Fruit fly (Drosophila melanogaster) whole organism, embryonic: Measurements from ENCODE around the gene spo.
A peak's percentile ranks its signal among the peaks of the same experiment; 100 is the strongest.

Source experiments
- Atf-2 ChIP-seq: fragments of 200-800 bp; sonication (Bioruptor generic); optimal IDR thresholded peaks from 2 replicates; lab custom pipeline; 2016; ENCODE audit warnings: missing biosample characterization, missing genetic modification characterization
- B-H2 ChIP-seq: fragments of 200-800 bp; sonication (Bioruptor generic); optimal IDR thresholded peaks from 2 replicates; lab custom pipeline; 2018; ENCODE audit warnings: missing biosample characterization, mild to moderate bottlenecking, missing genetic modification characterization
- Blimp-1 ChIP-seq: fragments of 200-800 bp; sonication (Bioruptor generic); optimal IDR thresholded peaks from 3 replicates; lab custom pipeline; 2018; ENCODE audit warnings: missing biosample characterization, missing genetic modification characterization, mild to moderate bottlenecking, moderate library complexity, missing genetic modification reagents
- CG10543 ChIP-seq: fragments of 200-800 bp; sonication (Bioruptor generic); optimal IDR thresholded peaks from 3 replicates; lab custom pipeline; 2017; ENCODE audit warnings: missing biosample characterization, mild to moderate bottlenecking, missing genetic modification characterization, moderate library complexity
- CG10654 ChIP-seq: fragments of 200-800 bp; sonication (Bioruptor generic); optimal IDR thresholded peaks from 2 replicates; lab custom pipeline; 2016; ENCODE audit warnings: missing biosample characterization, missing genetic modification characterization
- CG12236 ChIP-seq: fragments of 200-800 bp; sonication (Bioruptor generic); optimal IDR thresholded peaks from 2 replicates; lab custom pipeline; 2016; ENCODE audit warnings: missing biosample characterization, missing genetic modification characterization
- CG12744 ChIP-seq: fragments of 200-800 bp; sonication (Bioruptor generic); optimal IDR thresholded peaks from 2 replicates; lab custom pipeline; 2016; ENCODE audit warnings: missing biosample characterization, missing genetic modification characterization
- CG13775 ChIP-seq: fragments of 200-800 bp; sonication (Bioruptor generic); optimal IDR thresholded peaks from 3 replicates; lab custom pipeline; 2017; ENCODE audit warnings: missing biosample characterization, mild to moderate bottlenecking, missing genetic modification characterization
- CG13894 ChIP-seq: fragments of 200-800 bp; sonication (Bioruptor generic); optimal IDR thresholded peaks from 3 replicates; lab custom pipeline; 2018; ENCODE audit warnings: missing biosample characterization, mild to moderate bottlenecking, missing genetic modification characterization, moderate library complexity
- CG14710 ChIP-seq: fragments of 200-800 bp; sonication (Bioruptor generic); optimal IDR thresholded peaks from 3 replicates; lab custom pipeline; 2019; ENCODE audit warnings: missing biosample characterization, mild to moderate bottlenecking, missing genetic modification characterization, moderate library complexity
- CG17359 ChIP-seq: fragments of 200-800 bp; sonication (Bioruptor generic); optimal IDR thresholded peaks from 3 replicates; lab custom pipeline; 2018; ENCODE audit warnings: missing biosample characterization, mild to moderate bottlenecking, missing genetic modification characterization, moderate library complexity
- CG17912 ChIP-seq: fragments of 200-800 bp; sonication (Bioruptor generic); optimal IDR thresholded peaks from 2 replicates; lab custom pipeline; 2018; ENCODE audit warnings: missing biosample characterization, mild to moderate bottlenecking, missing genetic modification characterization
- CG18476 ChIP-seq: fragments of 200-800 bp; sonication (Bioruptor generic); optimal IDR thresholded peaks from 2 replicates; lab custom pipeline; 2016; ENCODE audit warnings: missing biosample characterization, mild to moderate bottlenecking, missing genetic modification characterization
- CG2889 ChIP-seq: fragments of 200-800 bp; sonication (Bioruptor generic); IDR thresholded peaks from 3 replicates; pipeline ENCODE4 v1.3.6; 2022; ENCODE audit warnings: missing biosample characterization, missing genetic modification characterization
- CG6175 ChIP-seq: fragments of 200-800 bp; sonication (Bioruptor generic); IDR thresholded peaks from 3 replicates; pipeline ENCODE4 v1.3.6; 2022; ENCODE audit warnings: missing biosample characterization, missing genetic modification characterization
- CG6683 ChIP-seq: fragments of 200-800 bp; sonication (Bioruptor generic); optimal IDR thresholded peaks from 2 replicates; lab custom pipeline; 2017; ENCODE audit warnings: missing biosample characterization, mild to moderate bottlenecking, missing genetic modification characterization, missing genetic modification reagents
- CG7839 ChIP-seq: fragments of 200-800 bp; sonication (Bioruptor generic); optimal IDR thresholded peaks from 3 replicates; lab custom pipeline; 2018; ENCODE audit warnings: missing biosample characterization, mild to moderate bottlenecking, missing genetic modification characterization, moderate library complexity
- CG7963 ChIP-seq: fragments of 200-800 bp; sonication (Bioruptor generic); IDR thresholded peaks from 3 replicates; pipeline ENCODE4 v1.3.6; 2022; ENCODE audit warnings: missing biosample characterization, missing genetic modification characterization; ENCODE audit not compliant: partially characterized antibody
- CG8281 ChIP-seq: fragments of 200-800 bp; sonication (Bioruptor generic); optimal IDR thresholded peaks from 2 replicates; lab custom pipeline; 2018; ENCODE audit warnings: missing biosample characterization, mild to moderate bottlenecking, missing genetic modification characterization, moderate library complexity
- CG8944 ChIP-seq: fragments of 200-800 bp; sonication (Bioruptor generic); optimal IDR thresholded peaks from 3 replicates; lab custom pipeline; 2016; ENCODE audit warnings: missing biosample characterization, missing genetic modification characterization
- CG9932 ChIP-seq: fragments of 200-800 bp; sonication (Bioruptor generic); IDR thresholded peaks from 2 replicates; pipeline ENCODE4 v1.3.6; 2022; ENCODE audit warnings: missing biosample characterization, missing genetic modification characterization
- D ChIP-seq, 2 experiments: fragments of 200-800 bp in 1 of 2; fragments of >200 bp in 1 of 2; sonication (Bioruptor generic) in 1 of 2; optimal IDR thresholded peaks; 2 replicates in 1 of 2; 3 replicates in 1 of 2; lab custom pipeline; 2017; ENCODE audit warnings: mild to moderate bottlenecking in 1 of 2, missing biosample characterization in 1 of 2, missing genetic modification characterization in 1 of 2, missing genetic modification reagents in 1 of 2
- Doc3 ChIP-seq: fragments of 200-800 bp; sonication (Bioruptor generic); IDR thresholded peaks from 3 replicates; pipeline ENCODE4 v1.3.6; 2022; ENCODE audit warnings: missing biosample characterization, missing genetic modification characterization; ENCODE audit not compliant: partially characterized antibody
- Drgx ChIP-seq: fragments of 200-800 bp; sonication (Bioruptor generic); IDR thresholded peaks from 2 replicates; pipeline ENCODE4 v1.3.6; 2022; ENCODE audit warnings: missing biosample characterization, missing genetic modification characterization
- Eip74EF ChIP-seq, 2 experiments: fragments of 200-800 bp in 1 of 2; fragments of >200 bp in 1 of 2; sonication (Bioruptor generic) in 1 of 2; optimal IDR thresholded peaks; 2 replicates each; lab custom pipeline; 2017 to 2019; ENCODE audit warnings: missing biosample characterization in 2 of 2, missing genetic modification characterization in 2 of 2, mild to moderate bottlenecking in 1 of 2, moderate library complexity in 1 of 2
- H2.0 ChIP-seq: fragments of 200-800 bp; sonication (Bioruptor generic); IDR thresholded peaks from 2 replicates; pipeline ENCODE4 v1.3.6; 2022; ENCODE audit warnings: missing biosample characterization, missing genetic modification characterization
- Hr78 ChIP-seq, 2 experiments: fragments of 200-800 bp in 1 of 2; fragments of >200 bp in 1 of 2; sonication (Bioruptor generic) in 1 of 2; optimal IDR thresholded peaks; 2 replicates each; lab custom pipeline; 2017 to 2019; ENCODE audit warnings: missing biosample characterization in 2 of 2, missing genetic modification characterization in 2 of 2, mild to moderate bottlenecking in 1 of 2, moderate library complexity in 1 of 2
- Lim3 ChIP-seq: fragments of 200-800 bp; sonication (Bioruptor generic); IDR thresholded peaks from 2 replicates; pipeline ENCODE4 v1.3.6; 2022; ENCODE audit warnings: missing biosample characterization, missing genetic modification characterization
- Max ChIP-seq: fragments of 200-800 bp; sonication (Bioruptor generic); optimal IDR thresholded peaks from 2 replicates; lab custom pipeline; 2016; ENCODE audit warnings: missing biosample characterization, mild to moderate bottlenecking, missing genetic modification characterization
- Nf-YA ChIP-seq: fragments of 200-800 bp; sonication (Bioruptor generic); IDR thresholded peaks from 2 replicates; pipeline ENCODE4 v1.3.6; 2022; ENCODE audit warnings: missing biosample characterization, missing genetic modification characterization
- Pdp1 ChIP-seq, 2 experiments: fragments of 200-800 bp; sonication (Bioruptor generic); optimal IDR thresholded peaks; 3 replicates each; lab custom pipeline; 2016; ENCODE audit warnings: missing biosample characterization in 2 of 2, missing genetic modification characterization in 2 of 2, mild to moderate bottlenecking in 1 of 2, moderate library complexity in 1 of 2
- ara ChIP-seq: fragments of 200-800 bp; sonication (Bioruptor generic); IDR thresholded peaks from 2 replicates; pipeline ENCODE4 v1.3.6; 2022; ENCODE audit warnings: missing biosample characterization, missing genetic modification characterization
- bcd ChIP-seq: fragments of 200-800 bp; sonication (Bioruptor generic); optimal IDR thresholded peaks from 2 replicates; lab custom pipeline; 2017; ENCODE audit warnings: missing biosample characterization, mild to moderate bottlenecking, missing genetic modification characterization
- cad ChIP-seq: fragments of >200 bp; optimal IDR thresholded peaks from 2 replicates; lab custom pipeline; 2017; ENCODE audit warnings: missing biosample characterization, missing genetic modification characterization
- cato ChIP-seq: fragments of 200-800 bp; sonication (Bioruptor generic); optimal IDR thresholded peaks from 2 replicates; lab custom pipeline; 2016; ENCODE audit warnings: missing biosample characterization, missing genetic modification characterization, borderline replicate concordance
- danr ChIP-seq: fragments of 200-800 bp; sonication (Bioruptor generic); IDR thresholded peaks from 2 replicates; pipeline ENCODE4 v1.3.6; 2022; ENCODE audit warnings: missing biosample characterization, missing genetic modification characterization
- emc ChIP-seq: fragments of 200-800 bp; sonication (Bioruptor generic); optimal IDR thresholded peaks from 2 replicates; lab custom pipeline; 2016; ENCODE audit warnings: missing biosample characterization, missing genetic modification characterization
- ewg ChIP-seq: fragments of 200-800 bp; sonication (Bioruptor generic); optimal IDR thresholded peaks from 3 replicates; lab custom pipeline; 2017; ENCODE audit warnings: mild to moderate bottlenecking, missing biosample characterization, missing genetic modification reagents, missing genetic modification characterization
- grau ChIP-seq: fragments of 200-800 bp; optimal IDR thresholded peaks from 3 replicates; lab custom pipeline; 2019; ENCODE audit warnings: missing biosample characterization, mild to moderate bottlenecking, missing genetic modification characterization, moderate library complexity
- grn ChIP-seq: fragments of 200-800 bp; sonication (Bioruptor generic); optimal IDR thresholded peaks from 3 replicates; lab custom pipeline; 2017; ENCODE audit warnings: missing biosample characterization, missing genetic modification characterization
- gro ChIP-seq: fragments of 200-800 bp; sonication (Bioruptor generic); optimal IDR thresholded peaks from 2 replicates; lab custom pipeline; 2016; ENCODE audit warnings: missing biosample characterization, missing genetic modification characterization
- h ChIP-seq: fragments of >200 bp; optimal IDR thresholded peaks from 2 replicates; lab custom pipeline; 2017
- maf-S ChIP-seq: fragments of 200-800 bp; sonication (Bioruptor generic); optimal IDR thresholded peaks from 2 replicates; lab custom pipeline; 2016; ENCODE audit warnings: missing biosample characterization, missing genetic modification characterization
- mirr ChIP-seq: fragments of 200-800 bp; sonication (Bioruptor generic); optimal IDR thresholded peaks from 3 replicates; lab custom pipeline; 2018; ENCODE audit warnings: missing biosample characterization, mild to moderate bottlenecking, missing genetic modification characterization
- pita ChIP-seq: fragments of 200-800 bp; sonication (Bioruptor generic); optimal IDR thresholded peaks from 2 replicates; lab custom pipeline; 2017; ENCODE audit warnings: missing biosample characterization, mild to moderate bottlenecking, missing genetic modification characterization
- prd ChIP-seq, 3 experiments: fragments of >200 bp in 2 of 3; fragments of 200-800 bp in 1 of 3; sonication (Bioruptor generic) in 1 of 3; optimal IDR thresholded peaks in 2 of 3; IDR thresholded peaks in 1 of 3; 2 replicates in 2 of 3; 3 replicates in 1 of 3; pipeline versions ENCODE4 v1.3.6 to Lab custom; 2017 to 2022; ENCODE audit warnings: missing biosample characterization in 1 of 3, missing genetic modification characterization in 1 of 3
- psq ChIP-seq: fragments of 200-800 bp; sonication (Bioruptor generic); optimal IDR thresholded peaks from 2 replicates; lab custom pipeline; 2017; ENCODE audit warnings: missing biosample characterization, missing genetic modification characterization
- sens ChIP-seq: fragments of 200-800 bp; sonication (Bioruptor generic); peaks from one replicate; lab custom pipeline; 2016; ENCODE audit warnings: missing biosample characterization, missing genetic modification characterization
- slbo ChIP-seq: fragments of 200-800 bp; sonication (Bioruptor generic); IDR thresholded peaks from 2 replicates; pipeline ENCODE4 v1.3.6; 2022; ENCODE audit warnings: missing biosample characterization, missing genetic modification characterization

The spo gene

DNA sequence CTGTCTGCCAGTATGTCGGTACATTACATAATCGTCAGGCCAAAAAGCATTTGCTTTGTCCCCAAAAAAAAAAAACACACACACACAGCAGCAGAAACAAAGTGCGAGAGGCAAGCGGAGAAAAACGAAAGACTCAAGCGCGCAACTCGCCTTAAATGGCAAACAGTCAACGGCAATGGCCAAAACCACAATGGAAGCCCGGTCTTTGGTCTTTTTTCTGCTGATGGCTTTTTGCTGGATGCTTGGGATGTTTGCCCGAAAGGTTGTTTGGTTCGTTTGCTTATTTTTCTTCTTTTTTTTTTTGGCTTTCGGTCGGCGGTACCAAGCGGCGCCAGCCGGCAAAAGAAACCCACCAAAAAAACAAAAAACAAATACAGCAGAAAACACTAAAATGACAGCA, 21.3 kb downstream of the spo start (continued):
- TF ChIP-seq ewg (GFP tag; lab: Kevin White, UChicago) (no peak), cad (GFP tag; lab: Kevin White, UChicago) (no peak), CG6683 (GFP tag; lab: Kevin White, UChicago) (no peak), CG18476 (GFP tag; lab: Kevin White, UChicago) (no peak), CG13775 (GFP tag; lab: Kevin White, UChicago) (no peak), CG10654 (GFP tag; lab: Kevin White, UChicago) (no peak), CG7963 (GFP tag; lab: Robert Waterston, UW) (no peak), Pdp1 (GFP tag; optimal IDR thresholded peaks at IDR 0.05; lab: Kevin White, UChicago) (peak in 1 of 2 experiments; percentile 75), grau (tag; lab: Kevin White, UChicago) (no peak), danr (GFP tag; lab: Robert Waterston, UW) (no peak), CG8944 (GFP tag; lab: Kevin White, UChicago) (no peak), CG2889 (0 out of 3 replicates have a peak, but pooled peaks have one; percentile 17), pita (GFP tag; lab: Kevin White, UChicago) (no peak), Doc3 (GFP tag; lab: Robert Waterston, UW) (no peak), maf-S (GFP tag; lab: Kevin White, UChicago) (no peak), Atf-2 (no peak), CG7839 (tag; lab: Kevin White, UChicago) (no peak), bcd (no peak), CG9932 (GFP tag; lab: Robert Waterston, UW) (0 out of 2 replicates have a peak, but pooled peaks have one; percentile 10), ara (GFP tag; lab: Robert Waterston, UW) (no peak), CG14710 (no peak), emc (no peak), CG17912 (GFP tag; lab: Kevin White, UChicago) (no peak), gro (GFP tag; lab: Kevin White, UChicago) (no peak), cato (GFP tag; lab: Kevin White, UChicago) (no peak), Drgx (GFP tag; lab: Robert Waterston, UW) (peak; percentile 31; the same call in 1 of the 2 replicates), Max (no peak)
- TF ChIP-seq, all 482 proteins: peak for 5

- no peak for TF ChIP-seq D (optimal IDR thresholded peaks at IDR 0.05; lab: Kevin White, UChicago)
- TF ChIP-seq D (GFP tag; optimal IDR thresholded peaks at IDR 0.05; lab: Kevin White, UChicago): no peak
- TF ChIP-seq CG13894: peak; percentile 38
- no peak for TF ChIP-seq Nf-YA (GFP tag; lab: Robert Waterston, UW)
- TF ChIP-seq Hr78 (GFP tag; optimal IDR thresholded peaks at IDR 0.05; lab: Kevin White, UChicago): peak in 1 of 2 experiments; percentile 4
- 0 out of 3 replicates have a peak, but pooled peaks have one; percentile 10 for TF ChIP-seq CG6175
- peak; percentile 20 for TF ChIP-seq gro (GFP tag; lab: Kevin White, UChicago)
- TF ChIP-seq h: no peak
- TF ChIP-seq prd (optimal IDR thresholded peaks at IDR 0.05; lab: Kevin White, UChicago): no peak
- no peak for TF ChIP-seq prd (GFP tag; IDR thresholded peaks at IDR 0.05; lab: Robert Waterston, UW)
- no peak for TF ChIP-seq Blimp-1 (GFP tag; lab: Kevin White, UChicago)
- peak; percentile 47 for TF ChIP-seq sens (GFP tag; lab: Kevin White, UChicago)
- no peak for TF ChIP-seq CG12236 (GFP tag; lab: Kevin White, UChicago)
- TF ChIP-seq Drgx (GFP tag; lab: Robert Waterston, UW): no peak
- TF ChIP-seq CG8281 (tag; lab: Kevin White, UChicago): no peak
- TF ChIP-seq CG10543: peak; percentile 45
- peak; percentile 29 for TF ChIP-seq mirr (GFP tag; lab: Kevin White, UChicago)
- 0 out of 2 replicates have a peak, but pooled peaks have one; percentile 8 for TF ChIP-seq slbo (GFP tag; lab: Robert Waterston, UW)
- TF ChIP-seq Eip74EF (GFP tag; optimal IDR thresholded peaks at IDR 0.05; lab: Kevin White, UChicago): peak in 1 of 2 experiments; percentile 18
- TF ChIP-seq grn (GFP tag; lab: Kevin White, UChicago): no peak
- no peak for TF ChIP-seq psq (GFP tag; lab: Kevin White, UChicago)
- peak; percentile 31 for TF ChIP-seq B-H2 (GFP tag; lab: Kevin White, UChicago)
- TF ChIP-seq CG17359 (tag; lab: Kevin White, UChicago): no peak
- no peak for TF ChIP-seq grau (tag; lab: Kevin White, UChicago)
- no peak for TF ChIP-seq CG12744 (GFP tag; lab: Kevin White, UChicago)
- no peak for TF ChIP-seq Lim3 (GFP tag; lab: Robert Waterston, UW)
- no peak for TF ChIP-seq H2.0 (GFP tag; lab: Robert Waterston, UW)
Observed at dm6 chr3L:5569724-5570123, 22.6 kb downstream of the spo start.
